Worm (Caenorhabditis elegans): ENCODE data around the gene aagr-2.
"Not testable (repeated sequence)": the region's sequence is repeated elsewhere in the genome, so short reads cannot be mapped to it uniquely, and the experiment has no call there.

DNA sequence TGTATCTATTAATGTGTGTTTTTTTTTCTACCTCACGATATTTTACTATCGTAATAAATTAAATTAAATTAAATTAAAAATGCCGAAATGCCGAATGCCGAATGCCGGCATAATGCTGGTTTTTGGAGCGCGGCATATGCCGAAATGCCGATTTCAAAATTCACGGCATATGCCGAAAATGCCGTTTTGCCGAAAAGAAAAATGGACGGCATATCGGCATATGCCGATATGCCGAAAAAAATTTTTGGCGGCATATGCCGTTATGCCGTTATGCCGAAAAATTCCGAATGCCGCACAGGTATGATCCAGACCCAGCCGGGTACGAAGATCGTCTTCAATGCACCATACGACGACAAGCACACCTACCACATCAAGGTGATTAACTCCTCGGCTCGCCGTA, 26.5 kb downstream of the aagr-2 start, which contains the start of gene msp-32:
- TF ChIP-seq fkh-10 (GFP tag; optimal IDR thresholded peaks at IDR 0.05); snpc-4 (tag; optimal IDR thresholded peaks at IDR 0.05); elt-2 (tag; optimal IDR thresholded peaks at IDR 0.05); nhr-76 (tag; optimal IDR thresholded peaks at IDR 0.05); nhr-25 (tag; optimal IDR thresholded peaks at IDR 0.05); elt-3 (tag; optimal IDR thresholded peaks at IDR 0.05); ZK546.5 (tag; optimal IDR thresholded peaks at IDR 0.05); unc-62 (GFP tag; optimal IDR thresholded peaks at IDR 0.05); tbx-2 (tag; optimal IDR thresholded peaks at IDR 0.05): not testable (repeated sequence)
